Worm (Caenorhabditis elegans): Measurements from ENCODE around the gene F22F1.2.

Gene F22F1.2

ce11 chrX:8139146-8139545 is 11.4 kb downstream of the F22F1.2 start, which contains the start of gene C02B8.3:
TSS of gene C02B8.3 (plus strand) at chrX:8139446.
- TF ChIP-seq elt-1 (tag; optimal IDR thresholded peaks at IDR 0.05): no peak
- no peak for TF ChIP-seq ama-1 (optimal IDR thresholded peaks at IDR 0.05)
- no peak for TF ChIP-seq ceh-28 (tag; optimal IDR thresholded peaks at IDR 0.05)
- TF ChIP-seq nhr-77 (tag; optimal IDR thresholded peaks at IDR 0.05): no peak
- no peak for TF ChIP-seq ztf-11 (tag; optimal IDR thresholded peaks at IDR 0.05)
- TF ChIP-seq nhr-11 (tag; optimal IDR thresholded peaks at IDR 0.05): no peak
- no peak for TF ChIP-seq unc-39 (tag; optimal IDR thresholded peaks at IDR 0.05)
- TF ChIP-seq ztf-4 (tag; optimal IDR thresholded peaks at IDR 0.05): no peak
- TF ChIP-seq lsy-12 (tag; optimal IDR thresholded peaks at IDR 0.05): no peak
- no peak for TF ChIP-seq aly-2 (tag; optimal IDR thresholded peaks at IDR 0.05)
- TF ChIP-seq nhr-76 (tag; optimal IDR thresholded peaks at IDR 0.05): no peak
- no peak for TF ChIP-seq pqm-1 (tag; optimal IDR thresholded peaks at IDR 0.05)
- no peak for TF ChIP-seq ceh-9 (tag; optimal IDR thresholded peaks at IDR 0.05)
- no peak for TF ChIP-seq jun-1 (tag; optimal IDR thresholded peaks at IDR 0.05)

ce11 chrX:8137779-8138178 is 12.7 kb downstream of the F22F1.2 start, which contains the start of gene C02B8.7:
TSS of gene C02B8.7 (minus strand) at chrX:8137879.
- TF ChIP-seq R02D3.7 (tag; optimal IDR thresholded peaks at IDR 0.05): no peak
- no peak for TF ChIP-seq zag-1 (tag; optimal IDR thresholded peaks at IDR 0.05)
- no peak for TF ChIP-seq nhr-28 (tag; optimal IDR thresholded peaks at IDR 0.05)
- no peak for TF ChIP-seq ceh-16 (tag; optimal IDR thresholded peaks at IDR 0.05)
- TF ChIP-seq egl-27 (tag; optimal IDR thresholded peaks at IDR 0.05): no peak
- no peak for TF ChIP-seq nhr-67 (tag; optimal IDR thresholded peaks at IDR 0.05)
- no peak for TF ChIP-seq ZK546.5 (tag; optimal IDR thresholded peaks at IDR 0.05)

- no peak for TF ChIP-seq sea-2 (GFP tag; optimal IDR thresholded peaks at IDR 0.05)
- no peak for TF ChIP-seq ZK546.5 (tag; optimal IDR thresholded peaks at IDR 0.05)
- peak; percentile 60 for TF ChIP-seq lin-39 (tag; optimal IDR thresholded peaks at IDR 0.05)
- no peak for TF ChIP-seq nhr-11 (tag; optimal IDR thresholded peaks at IDR 0.05)
- TF ChIP-seq ama-1 (optimal IDR thresholded peaks at IDR 0.05): no peak
- TF ChIP-seq pha-4 (tag; optimal IDR thresholded peaks at IDR 0.05): peak; percentile 85
- no peak for TF ChIP-seq eor-1 (tag; optimal IDR thresholded peaks at IDR 0.05)
- TF ChIP-seq tbx-2 (tag; optimal IDR thresholded peaks at IDR 0.05): no peak
- no peak for TF ChIP-seq nhr-28 (tag; optimal IDR thresholded peaks at IDR 0.05)
- peak; percentile 53 for TF ChIP-seq hmg-11 (tag; optimal IDR thresholded peaks at IDR 0.05)
- TF ChIP-seq pqm-1 (tag; optimal IDR thresholded peaks at IDR 0.05): peak; percentile 64
- TF ChIP-seq nfya-1 (tag; optimal IDR thresholded peaks at IDR 0.05; ENCODE audit: insufficient read depth): peak; percentile 51
- peak; percentile 14 for TF ChIP-seq lin-15B (tag; optimal IDR thresholded peaks at IDR 0.05)
- no peak for TF ChIP-seq ztf-11 (tag; optimal IDR thresholded peaks at IDR 0.05)
- TF ChIP-seq snpc-4 (tag; optimal IDR thresholded peaks at IDR 0.05): peak; percentile 12
- TF ChIP-seq skn-1 (tag; optimal IDR thresholded peaks at IDR 0.05): peak; percentile 19
- no peak for TF ChIP-seq ceh-16 (tag; optimal IDR thresholded peaks at IDR 0.05)
- TF ChIP-seq daf-12 (tag; optimal IDR thresholded peaks at IDR 0.05): no peak
- TF ChIP-seq ceh-28 (tag; optimal IDR thresholded peaks at IDR 0.05): peak; percentile 73
- TF ChIP-seq aly-2 (tag; optimal IDR thresholded peaks at IDR 0.05): no peak
- peak; percentile 70 for TF ChIP-seq elt-2 (tag; optimal IDR thresholded peaks at IDR 0.05)
Observed at ce11 chrX:8136276-8136891, 14.1 kb downstream of the F22F1.2 start, which contains the start of gene C02B8.6. TSS of gene C02B8.6 (minus strand) at chrX:8136326.

ce11 chrX:8129543-8129942 is 21.0 kb downstream of the F22F1.2 start, which contains the start of gene frpr-1:
TSS of gene frpr-1 (minus strand) at chrX:8129643.
- TF ChIP-seq fkh-2 (tag; optimal IDR thresholded peaks at IDR 0.05) (no peak), nhr-12 (tag; optimal IDR thresholded peaks at IDR 0.05) (no peak), hmg-11 (tag; optimal IDR thresholded peaks at IDR 0.05) (no peak), nhr-77 (tag; optimal IDR thresholded peaks at IDR 0.05) (no peak), snpc-4 (tag; optimal IDR thresholded peaks at IDR 0.05) (no peak), nhr-76 (tag; optimal IDR thresholded peaks at IDR 0.05) (no peak), ama-1 (optimal IDR thresholded peaks at IDR 0.05) (no peak), pqm-1 (tag; optimal IDR thresholded peaks at IDR 0.05) (no peak)

ce11 chrX:8123194-8123593 is 27.3 kb downstream of the F22F1.2 start, which contains the start of gene C02B8.12:
TSS of gene C02B8.12 (minus strand) at chrX:8123368.
- TF ChIP-seq pha-4 (tag; optimal IDR thresholded peaks at IDR 0.05) (peak; percentile 37), ceh-9 (tag; optimal IDR thresholded peaks at IDR 0.05) (no peak), fos-1 (tag; optimal IDR thresholded peaks at IDR 0.05) (no peak), nhr-11 (tag; optimal IDR thresholded peaks at IDR 0.05) (no peak)

All from whole organism, L3 larva.